Worm (Caenorhabditis elegans): ENCODE results near the gene C29E4.14.

The C29E4.14 gene

ce11 chrIII:7911621-7912020, 8.3 kb upstream of the C29E4.14 start, which contains the start of gene ZK688.7 (continued):
- no peak for TF ChIP-seq nhr-19 (GFP tag; conservative IDR thresholded peaks at IDR 0.05)
- TF ChIP-seq hpl-2 (GFP tag; optimal IDR thresholded peaks at IDR 0.05) = no peak
- TF ChIP-seq nhr-237 (tag; optimal IDR thresholded peaks at IDR 0.05) = no peak
- no peak for TF ChIP-seq isw-1 (GFP tag; IDR thresholded peaks at IDR 0.05)
- peak; percentile 1 to 30 for TF ChIP-seq efl-1 (optimal IDR thresholded peaks at IDR 0.05)
- TF ChIP-seq efl-1 (GFP tag; optimal IDR thresholded peaks at IDR 0.05 in 1 of 2) = peak; percentile 19 to 71
- TF ChIP-seq sup-37 (GFP tag; optimal IDR thresholded peaks at IDR 0.05) = no peak
- no peak for TF ChIP-seq aly-2 (tag; optimal IDR thresholded peaks at IDR 0.05)
- TF ChIP-seq jun-1 (tag; optimal IDR thresholded peaks at IDR 0.05) = no peak
- TF ChIP-seq nhr-71 (tag; optimal IDR thresholded peaks at IDR 0.05) = no peak
- TF ChIP-seq lir-3 (tag; optimal IDR thresholded peaks at IDR 0.05; ENCODE audit: poor library complexity) = no peak
- no peak for TF ChIP-seq fkh-10 (GFP tag; optimal IDR thresholded peaks at IDR 0.05)
- no peak for TF ChIP-seq ztf-11 (tag; optimal IDR thresholded peaks at IDR 0.05)
- TF ChIP-seq snu-23 (GFP tag; optimal IDR thresholded peaks at IDR 0.05) = peak; percentile 70
- no peak for TF ChIP-seq hlh-17 (GFP tag; optimal IDR thresholded peaks at IDR 0.05; ENCODE audit: borderline replicate concordance)
- TF ChIP-seq unc-62 (GFP tag; optimal IDR thresholded peaks at IDR 0.05) = no peak
- TF ChIP-seq elt-3 (tag; optimal IDR thresholded peaks at IDR 0.05) = peak in 1 of 6 experiments; percentile 63
- TF ChIP-seq ceh-88 (GFP tag; IDR thresholded peaks at IDR 0.05) = no peak

DNA sequence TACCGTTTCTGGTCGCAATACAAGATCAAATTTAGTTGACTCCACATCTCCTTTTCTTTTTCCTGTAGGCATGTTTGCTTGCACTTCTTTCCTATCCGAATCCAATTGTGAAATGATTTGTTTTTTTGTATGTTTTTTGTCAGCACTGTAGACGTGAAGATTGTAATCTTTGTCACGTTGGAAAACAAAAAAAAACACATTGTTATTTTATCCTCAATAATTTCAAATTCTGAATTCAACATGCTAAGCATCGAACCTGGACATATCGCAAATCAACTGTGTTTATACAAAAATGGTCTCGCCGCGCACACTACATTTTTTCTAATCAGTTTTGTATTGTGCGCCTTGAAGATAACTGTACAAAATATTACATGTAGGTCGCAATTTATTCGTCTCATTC, 6.4 kb upstream of the C29E4.14 start, which contains the start of gene ZK688.12:
Gene ZK688.12, minus strand, starts transcription at position 101 of the 400 bp plus-strand sequence.
- TF ChIP-seq egl-27 (tag; optimal IDR thresholded peaks at IDR 0.05) (no peak), lin-15B (tag; optimal IDR thresholded peaks at IDR 0.05) (no peak), efl-3 (GFP tag; optimal IDR thresholded peaks at IDR 0.05) (no peak), elt-3 (tag; optimal IDR thresholded peaks at IDR 0.05) (no peak), nhr-11 (tag; optimal IDR thresholded peaks at IDR 0.05) (no peak), efl-1 (optimal IDR thresholded peaks at IDR 0.05) (no peak), efl-1 (GFP tag; optimal IDR thresholded peaks at IDR 0.05 in 1 of 2) (no peak), fkh-8 (tag; optimal IDR thresholded peaks at IDR 0.05) (no peak), dsc-1 (tag; optimal IDR thresholded peaks at IDR 0.05) (no peak), pax-3 (tag; optimal IDR thresholded peaks at IDR 0.05) (no peak), fkh-10 (GFP tag; optimal IDR thresholded peaks at IDR 0.05) (no peak), aly-2 (tag; optimal IDR thresholded peaks at IDR 0.05) (no peak), ceh-88 (GFP tag; IDR thresholded peaks at IDR 0.05) (no peak), sox-4 (tag; optimal IDR thresholded peaks at IDR 0.05) (no peak), ceh-90 (tag; optimal IDR thresholded peaks at IDR 0.05) (no peak), C16A3.4 (tag; optimal IDR thresholded peaks at IDR 0.05) (no peak), lsy-2 (tag; optimal IDR thresholded peaks at IDR 0.05) (no peak), tlp-1 (tag; optimal IDR thresholded peaks at IDR 0.05) (no peak), vab-15 (tag; optimal IDR thresholded peaks at IDR 0.05) (no peak)

ce11 chrIII:7917667-7918066, 2.3 kb upstream of the C29E4.14 start, which contains the start of gene gly-3:
gly-3 (minus strand) TSS chrIII:7917767.
- TF ChIP-seq F16B12.6 (tag; optimal IDR thresholded peaks at IDR 0.05) (no peak), fos-1 (tag; optimal IDR thresholded peaks at IDR 0.05) (no peak), nhr-85 (tag) (no peak), unc-130 (tag; optimal IDR thresholded peaks at IDR 0.05) (no peak), lsy-2 (tag; optimal IDR thresholded peaks at IDR 0.05) (no peak), nhr-84 (tag; optimal IDR thresholded peaks at IDR 0.05) (no peak), mab-9 (GFP tag; IDR thresholded peaks at IDR 0.05) (no peak), fkh-10 (GFP tag; optimal IDR thresholded peaks at IDR 0.05) (no peak), hlh-17 (GFP tag; optimal IDR thresholded peaks at IDR 0.05; ENCODE audit: borderline replicate concordance) (no peak), nhr-77 (tag; optimal IDR thresholded peaks at IDR 0.05) (no peak), skn-1 (tag; optimal IDR thresholded peaks at IDR 0.05) (no peak), xbp-1 (tag; optimal IDR thresholded peaks at IDR 0.05) (no peak)
